Worm (Caenorhabditis elegans): ENCODE data around the gene acer-1.
"Not testable (repeated sequence)": the region's sequence is repeated elsewhere in the genome, so short reads cannot be mapped to it uniquely, and the experiment has no call there.

The acer-1 gene

ce11 chrII:6908689-6909088, 18.5 kb upstream of the acer-1 start:
- TF ChIP-seq ref-1 (GFP tag; conservative IDR thresholded peaks at IDR 0.05) (no peak), klf-2 (GFP tag; conservative IDR thresholded peaks at IDR 0.05) (no peak), T22C8.4 (GFP tag; IDR thresholded peaks at IDR 0.05) (no peak)

ce11 chrII:6907657-6908056, 17.5 kb upstream of the acer-1 start, which contains the start of gene B0252.3:
TSS of gene B0252.3 (minus strand) at chrII:6907757.
- TF ChIP-seq ztf-23 (GFP tag; IDR thresholded peaks at IDR 0.05); tab-1 (GFP tag; IDR thresholded peaks at IDR 0.05); klf-2 (GFP tag; conservative IDR thresholded peaks at IDR 0.05): not testable (repeated sequence)

- no peak for TF ChIP-seq cog-1 (tag; optimal IDR thresholded peaks at IDR 0.05)
- no peak for TF ChIP-seq flt-1 (GFP tag; IDR thresholded peaks at IDR 0.05)
- no peak for TF ChIP-seq ztf-29 (GFP tag; IDR thresholded peaks at IDR 0.05)
- no peak for TF ChIP-seq tab-1 (GFP tag; IDR thresholded peaks at IDR 0.05)
- TF ChIP-seq ref-1 (GFP tag; conservative IDR thresholded peaks at IDR 0.05): no peak
- TF ChIP-seq ztf-23 (GFP tag; IDR thresholded peaks at IDR 0.05): no peak
- no peak for TF ChIP-seq T22C8.4 (GFP tag; IDR thresholded peaks at IDR 0.05)
- no peak for TF ChIP-seq med-1 (GFP tag; optimal IDR thresholded peaks at IDR 0.05; ENCODE audit: insufficient read depth)
- no peak for TF ChIP-seq klf-2 (GFP tag; conservative IDR thresholded peaks at IDR 0.05)
Observed at ce11 chrII:6901795-6902194, 11.6 kb upstream of the acer-1 start, which contains the start of gene psmd-9. TSS of gene psmd-9 (plus strand) at chrII:6902095.

- TF ChIP-seq cog-1 (tag; optimal IDR thresholded peaks at IDR 0.05) (no peak), T22C8.4 (GFP tag; IDR thresholded peaks at IDR 0.05) (no peak), tab-1 (GFP tag; IDR thresholded peaks at IDR 0.05) (no peak), klf-2 (GFP tag; conservative IDR thresholded peaks at IDR 0.05) (no peak), ztf-29 (GFP tag; IDR thresholded peaks at IDR 0.05) (no peak), ref-1 (GFP tag; conservative IDR thresholded peaks at IDR 0.05) (no peak), flt-1 (GFP tag; IDR thresholded peaks at IDR 0.05) (no peak), ztf-23 (GFP tag; IDR thresholded peaks at IDR 0.05) (no peak), med-1 (GFP tag; optimal IDR thresholded peaks at IDR 0.05; ENCODE audit: insufficient read depth) (no peak)
Observed at ce11 chrII:6900708-6901107, 10.5 kb upstream of the acer-1 start.

ce11 chrII:6898017-6898779, 8.0 kb upstream of the acer-1 start, which contains the start of gene hrpl-1:
TSS of gene hrpl-1 (plus strand) at chrII:6898729.
- peak; percentile 88 for TF ChIP-seq flt-1 (GFP tag; IDR thresholded peaks at IDR 0.05)
- 0 out of 2 replicates have a peak, but pooled peaks have one; percentile 20 for TF ChIP-seq T22C8.4 (GFP tag; IDR thresholded peaks at IDR 0.05)
- peak; percentile 79 for TF ChIP-seq med-1 (GFP tag; optimal IDR thresholded peaks at IDR 0.05; ENCODE audit: insufficient read depth)
- TF ChIP-seq klf-2 (GFP tag; conservative IDR thresholded peaks at IDR 0.05): peak; percentile 56; the same call in 1 of the 2 replicates
- TF ChIP-seq ref-1 (GFP tag; conservative IDR thresholded peaks at IDR 0.05): peak; percentile 57
- peak; percentile 65; the same call in 1 of the 2 replicates for TF ChIP-seq ztf-23 (GFP tag; IDR thresholded peaks at IDR 0.05)
- peak; percentile 43; the same call in 1 of the 2 replicates for TF ChIP-seq ztf-29 (GFP tag; IDR thresholded peaks at IDR 0.05)
- no peak for TF ChIP-seq cog-1 (tag; optimal IDR thresholded peaks at IDR 0.05)
- peak; percentile 74; the same call in 1 of the 2 replicates for TF ChIP-seq tab-1 (GFP tag; IDR thresholded peaks at IDR 0.05)

- no peak for TF ChIP-seq ref-1 (GFP tag; conservative IDR thresholded peaks at IDR 0.05)
- TF ChIP-seq med-1 (GFP tag; optimal IDR thresholded peaks at IDR 0.05; ENCODE audit: insufficient read depth): no peak
- no peak for TF ChIP-seq tab-1 (GFP tag; IDR thresholded peaks at IDR 0.05)
- TF ChIP-seq T22C8.4 (GFP tag; IDR thresholded peaks at IDR 0.05): no peak
- no peak for TF ChIP-seq ztf-29 (GFP tag; IDR thresholded peaks at IDR 0.05)
Observed at ce11 chrII:6897507-6897906, 7.3 kb upstream of the acer-1 start, which contains the start of gene C44B7.11. TSS of gene C44B7.11 (minus strand) at chrII:6897540.

- TF ChIP-seq T22C8.4 (GFP tag; IDR thresholded peaks at IDR 0.05) (no peak), med-1 (GFP tag; optimal IDR thresholded peaks at IDR 0.05; ENCODE audit: insufficient read depth) (no peak), cog-1 (tag; optimal IDR thresholded peaks at IDR 0.05) (no peak), ref-1 (GFP tag; conservative IDR thresholded peaks at IDR 0.05) (no peak), ztf-23 (GFP tag; IDR thresholded peaks at IDR 0.05) (no peak), ztf-29 (GFP tag; IDR thresholded peaks at IDR 0.05) (no peak), tab-1 (GFP tag; IDR thresholded peaks at IDR 0.05) (no peak), klf-2 (GFP tag; conservative IDR thresholded peaks at IDR 0.05) (no peak), flt-1 (GFP tag; IDR thresholded peaks at IDR 0.05) (no peak)
Observed at ce11 chrII:6893589-6894245, 3.5 kb upstream of the acer-1 start, which contains the start of gene adal-1. TSS of gene adal-1 (minus strand) at chrII:6893639.

- TF ChIP-seq flt-1 (GFP tag; IDR thresholded peaks at IDR 0.05): no peak
Observed at ce11 chrII:6891838-6892237, 1.6 kb upstream of the acer-1 start.

ce11 chrII:6891176-6891575, 976 bp upstream of the acer-1 start:
- TF ChIP-seq tab-1 (GFP tag; IDR thresholded peaks at IDR 0.05) (no peak), ztf-23 (GFP tag; IDR thresholded peaks at IDR 0.05) (no peak)

- TF ChIP-seq cog-1 (tag; optimal IDR thresholded peaks at IDR 0.05) (no peak), ref-1 (GFP tag; conservative IDR thresholded peaks at IDR 0.05) (no peak), T22C8.4 (GFP tag; IDR thresholded peaks at IDR 0.05) (no peak), ztf-23 (GFP tag; IDR thresholded peaks at IDR 0.05) (no peak), tab-1 (GFP tag; IDR thresholded peaks at IDR 0.05) (no peak), ztf-29 (GFP tag; IDR thresholded peaks at IDR 0.05) (no peak), klf-2 (GFP tag; conservative IDR thresholded peaks at IDR 0.05) (no peak), med-1 (GFP tag; optimal IDR thresholded peaks at IDR 0.05; ENCODE audit: insufficient read depth) (no peak), flt-1 (GFP tag; IDR thresholded peaks at IDR 0.05) (no peak)
Observed at ce11 chrII:6889580-6889922, 649 bp downstream of the acer-1 start.

Data from whole organism, midembryonic.